Fruit fly (Drosophila melanogaster) whole organism, embryonic: Measurements from ENCODE around the gene Pif1B.

ENCODE experiments used
- Blimp-1 ChIP-seq: fragments of 200-800 bp; sonication (Bioruptor generic); optimal IDR thresholded peaks from 3 replicates; lab custom pipeline; 2018; ENCODE audit warnings: missing biosample characterization, missing genetic modification characterization, mild to moderate bottlenecking, moderate library complexity, missing genetic modification reagents
- C15 ChIP-seq: fragments of 200-800 bp; sonication (Bioruptor generic); IDR thresholded peaks from 3 replicates; pipeline ENCODE4 v1.3.6; 2022; ENCODE audit warnings: missing biosample characterization, missing genetic modification characterization
- CG12659 ChIP-seq: fragments of 200-800 bp; sonication (Bioruptor generic); optimal IDR thresholded peaks from 3 replicates; lab custom pipeline; 2017; ENCODE audit warnings: mild to moderate bottlenecking, missing biosample characterization, missing genetic modification reagents, missing genetic modification characterization
- CG12942 ChIP-seq: fragments of 200-800 bp; sonication (Bioruptor generic); optimal IDR thresholded peaks from 3 replicates; lab custom pipeline; 2016; ENCODE audit warnings: missing biosample characterization, missing genetic modification characterization
- CG15601 ChIP-seq: fragments of 200-800 bp; sonication (Bioruptor generic); optimal IDR thresholded peaks from 3 replicates; lab custom pipeline; 2019; ENCODE audit warnings: missing biosample characterization, mild to moderate bottlenecking, missing genetic modification characterization, moderate library complexity
- CG1602 ChIP-seq: fragments of 200-800 bp; sonication (Bioruptor generic); optimal IDR thresholded peaks from 3 replicates; lab custom pipeline; 2016; ENCODE audit warnings: missing biosample characterization, missing genetic modification characterization
- CG17328 ChIP-seq: fragments of 200-800 bp; sonication (Bioruptor generic); IDR thresholded peaks from 2 replicates; pipeline ENCODE4 v1.3.6; 2022; ENCODE audit warnings: missing biosample characterization, missing genetic modification characterization
- CG17359 ChIP-seq: fragments of 200-800 bp; sonication (Bioruptor generic); optimal IDR thresholded peaks from 3 replicates; lab custom pipeline; 2018; ENCODE audit warnings: missing biosample characterization, mild to moderate bottlenecking, missing genetic modification characterization, moderate library complexity
- CG17361 ChIP-seq: fragments of 200-800 bp; sonication (Bioruptor generic); IDR thresholded peaks from 3 replicates; pipeline ENCODE4 v1.3.6; 2022; ENCODE audit warnings: missing biosample characterization, missing genetic modification characterization
- CG2875 ChIP-seq: fragments of 200-800 bp; sonication (Bioruptor generic); optimal IDR thresholded peaks from 2 replicates; lab custom pipeline; 2017; ENCODE audit warnings: missing biosample characterization, mild to moderate bottlenecking, missing genetic modification characterization, missing genetic modification reagents
- CG3838 ChIP-seq: fragments of 200-800 bp; sonication (Bioruptor generic); optimal IDR thresholded peaks from 3 replicates; lab custom pipeline; 2016; ENCODE audit warnings: missing biosample characterization, missing genetic modification characterization
- CG6175 ChIP-seq: fragments of 200-800 bp; sonication (Bioruptor generic); IDR thresholded peaks from 3 replicates; pipeline ENCODE4 v1.3.6; 2022; ENCODE audit warnings: missing biosample characterization, missing genetic modification characterization
- CG6254 ChIP-seq: fragments of 200-800 bp; sonication (Bioruptor generic); optimal IDR thresholded peaks from 3 replicates; lab custom pipeline; 2017; ENCODE audit warnings: mild to moderate bottlenecking, missing biosample characterization, missing genetic modification reagents, missing genetic modification characterization
- CG6272 ChIP-seq: fragments of 200-800 bp; sonication (Bioruptor generic); IDR thresholded peaks from 2 replicates; pipeline ENCODE4 v1.3.6; 2022; ENCODE audit warnings: missing biosample characterization, missing genetic modification characterization
- CG7745 ChIP-seq: fragments of 200-800 bp; sonication (Bioruptor generic); optimal IDR thresholded peaks from 2 replicates; lab custom pipeline; 2018; ENCODE audit warnings: missing biosample characterization, mild to moderate bottlenecking, missing genetic modification characterization, moderate library complexity
- CG8281 ChIP-seq: fragments of 200-800 bp; sonication (Bioruptor generic); optimal IDR thresholded peaks from 2 replicates; lab custom pipeline; 2018; ENCODE audit warnings: missing biosample characterization, mild to moderate bottlenecking, missing genetic modification characterization, moderate library complexity
- CG9215 ChIP-seq: fragments of 200-800 bp; sonication (Bioruptor generic); IDR thresholded peaks from 2 replicates; pipeline ENCODE4 v1.3.6; 2022; ENCODE audit warnings: missing biosample characterization, missing genetic modification characterization
- CG9876 ChIP-seq: fragments of 200-800 bp; sonication (Bioruptor generic); optimal IDR thresholded peaks from 2 replicates; lab custom pipeline; 2016; ENCODE audit warnings: missing biosample characterization, missing genetic modification characterization
- Camta ChIP-seq: fragments of 200-800 bp; sonication (Bioruptor generic); optimal IDR thresholded peaks from 2 replicates; lab custom pipeline; 2016; ENCODE audit warnings: missing biosample characterization, missing genetic modification characterization
- D ChIP-seq, 2 experiments: fragments of 200-800 bp in 1 of 2; fragments of >200 bp in 1 of 2; sonication (Bioruptor generic) in 1 of 2; optimal IDR thresholded peaks; 2 replicates in 1 of 2; 3 replicates in 1 of 2; lab custom pipeline; 2017; ENCODE audit warnings: mild to moderate bottlenecking in 1 of 2, missing biosample characterization in 1 of 2, missing genetic modification characterization in 1 of 2, missing genetic modification reagents in 1 of 2
- D19B ChIP-seq: fragments of 200-800 bp; sonication (Bioruptor generic); optimal IDR thresholded peaks from 2 replicates; lab custom pipeline; 2017; ENCODE audit warnings: missing biosample characterization, mild to moderate bottlenecking, missing genetic modification characterization
- Deaf1 ChIP-seq: fragments of 200-800 bp; optimal IDR thresholded peaks from 3 replicates; lab custom pipeline; 2019; ENCODE audit warnings: missing biosample characterization, mild to moderate bottlenecking, missing genetic modification characterization, moderate library complexity
- E2f2 ChIP-seq: fragments of 200-800 bp; sonication (Bioruptor generic); IDR thresholded peaks from 2 replicates; pipeline ENCODE4 v1.3.6; 2022; ENCODE audit warnings: missing biosample characterization, missing genetic modification characterization
- Hmr ChIP-seq: fragments of 200-800 bp; sonication (Bioruptor generic); optimal IDR thresholded peaks from 3 replicates; lab custom pipeline; 2017; ENCODE audit warnings: mild to moderate bottlenecking, missing biosample characterization, missing genetic modification reagents, missing genetic modification characterization
- Jarid2 ChIP-seq: fragments of 200-800 bp; sonication (Bioruptor generic); optimal IDR thresholded peaks from 3 replicates; lab custom pipeline; 2017; ENCODE audit warnings: mild to moderate bottlenecking, missing biosample characterization, missing genetic modification reagents, missing genetic modification characterization
- Myb ChIP-seq: fragments of 200-800 bp; sonication (Bioruptor generic); optimal IDR thresholded peaks from 2 replicates; lab custom pipeline; 2016; ENCODE audit warnings: missing biosample characterization, missing genetic modification characterization
- Nf-YB ChIP-seq: fragments of 200-800 bp; sonication (Bioruptor generic); optimal IDR thresholded peaks from 3 replicates; lab custom pipeline; 2019; ENCODE audit warnings: missing biosample characterization, mild to moderate bottlenecking, missing genetic modification characterization, moderate library complexity
- PHDP ChIP-seq: fragments of 200-800 bp; sonication (Bioruptor generic); optimal IDR thresholded peaks from 3 replicates; lab custom pipeline; 2018; ENCODE audit warnings: missing biosample characterization, mild to moderate bottlenecking, missing genetic modification characterization, moderate library complexity
- Pdp1 ChIP-seq, 2 experiments: fragments of 200-800 bp; sonication (Bioruptor generic); optimal IDR thresholded peaks; 3 replicates each; lab custom pipeline; 2016; ENCODE audit warnings: missing biosample characterization in 2 of 2, missing genetic modification characterization in 2 of 2, mild to moderate bottlenecking in 1 of 2, moderate library complexity in 1 of 2
- Taf1 ChIP-seq: fragments of 200-800 bp; sonication (Bioruptor generic); IDR thresholded peaks from 2 replicates; pipeline ENCODE4 v1.3.6; 2022; ENCODE audit warnings: missing biosample characterization, missing genetic modification characterization
- ac ChIP-seq: fragments of 200-800 bp; sonication (Bioruptor generic); optimal IDR thresholded peaks from 3 replicates; lab custom pipeline; 2017; ENCODE audit warnings: missing biosample characterization, mild to moderate bottlenecking, missing genetic modification characterization
- bsh ChIP-seq, 2 experiments: fragments of 200-800 bp; sonication (Bioruptor generic); optimal IDR thresholded peaks; 2 replicates each; lab custom pipeline; 2017 to 2018; ENCODE audit warnings: mild to moderate bottlenecking in 2 of 2, missing biosample characterization in 2 of 2, missing genetic modification characterization in 2 of 2, moderate library complexity in 1 of 2
- cato ChIP-seq: fragments of 200-800 bp; sonication (Bioruptor generic); optimal IDR thresholded peaks from 2 replicates; lab custom pipeline; 2016; ENCODE audit warnings: missing biosample characterization, missing genetic modification characterization, borderline replicate concordance
- crc ChIP-seq: fragments of 200-800 bp; sonication (Bioruptor generic); optimal IDR thresholded peaks from 2 replicates; lab custom pipeline; 2016; ENCODE audit warnings: missing biosample characterization, missing genetic modification characterization
- esg ChIP-seq: fragments of 200-800 bp; sonication (Bioruptor generic); conservative IDR thresholded peaks from 2 replicates; pipeline ENCODE4 v1.3.6; 2022; ENCODE audit warnings: missing biosample characterization, missing genetic modification characterization
- eve ChIP-seq, 2 experiments: fragments of >200 bp; optimal IDR thresholded peaks; 2 replicates each; lab custom pipeline; 2017; ENCODE audit warnings: missing biosample characterization in 2 of 2, missing genetic modification characterization in 2 of 2
- ken ChIP-seq: fragments of 200-800 bp; sonication (Bioruptor generic); IDR thresholded peaks from 3 replicates; pipeline ENCODE4 v1.3.6; 2022; ENCODE audit warnings: missing biosample characterization, missing genetic modification characterization
- lilli ChIP-seq: fragments of 200-800 bp; sonication (Bioruptor generic); optimal IDR thresholded peaks from 3 replicates; lab custom pipeline; 2016; ENCODE audit warnings: missing biosample characterization, missing genetic modification characterization
- phol ChIP-seq: fragments of 200-800 bp; sonication (Bioruptor generic); optimal IDR thresholded peaks from 3 replicates; lab custom pipeline; 2018; ENCODE audit warnings: missing biosample characterization, mild to moderate bottlenecking, missing genetic modification characterization, moderate library complexity
- prd ChIP-seq, 3 experiments: fragments of >200 bp in 2 of 3; fragments of 200-800 bp in 1 of 3; sonication (Bioruptor generic) in 1 of 3; optimal IDR thresholded peaks in 2 of 3; IDR thresholded peaks in 1 of 3; 2 replicates in 2 of 3; 3 replicates in 1 of 3; pipeline versions ENCODE4 v1.3.6 to Lab custom; 2017 to 2022; ENCODE audit warnings: missing biosample characterization in 1 of 3, missing genetic modification characterization in 1 of 3
- slp2 ChIP-seq: fragments of 200-800 bp; sonication (Bioruptor generic); optimal IDR thresholded peaks from 2 replicates; lab custom pipeline; 2016; ENCODE audit warnings: missing biosample characterization, missing genetic modification characterization
- sna ChIP-seq: fragments of 200-800 bp; sonication (Bioruptor generic); IDR thresholded peaks from 2 replicates; pipeline ENCODE4 v1.3.6; 2022; ENCODE audit warnings: missing biosample characterization, missing genetic modification characterization; ENCODE audit not compliant: partially characterized antibody
- sqz ChIP-seq: fragments of 200-800 bp; sonication (Bioruptor generic); optimal IDR thresholded peaks from 3 replicates; lab custom pipeline; 2018; ENCODE audit warnings: missing biosample characterization, mild to moderate bottlenecking, missing genetic modification characterization
- stwl ChIP-seq: fragments of 200-800 bp; sonication (Bioruptor generic); optimal IDR thresholded peaks from 3 replicates; lab custom pipeline; 2018; ENCODE audit warnings: missing biosample characterization, mild to moderate bottlenecking, missing genetic modification characterization, moderate library complexity
- tgo ChIP-seq: fragments of 200-800 bp; sonication (Bioruptor generic); IDR thresholded peaks from 3 replicates; pipeline ENCODE4 v1.3.6; 2022; ENCODE audit warnings: missing biosample characterization, missing genetic modification characterization
- trh ChIP-seq: fragments of 200-800 bp; sonication (Bioruptor generic); optimal IDR thresholded peaks from 2 replicates; lab custom pipeline; 2016; ENCODE audit warnings: missing biosample characterization, missing genetic modification characterization
- unpg ChIP-seq: fragments of 200-800 bp; sonication (Bioruptor generic); optimal IDR thresholded peaks from 3 replicates; lab custom pipeline; 2018; ENCODE audit warnings: missing biosample characterization, mild to moderate bottlenecking, missing genetic modification characterization, moderate library complexity
- vvl ChIP-seq: fragments of 200-800 bp; sonication (Bioruptor generic); IDR thresholded peaks from 2 replicates; pipeline ENCODE4 v1.3.6; 2022; ENCODE audit warnings: missing biosample characterization, missing genetic modification characterization
- zfh1 ChIP-seq: fragments of 200-800 bp; sonication (Bioruptor generic); IDR thresholded peaks from 3 replicates; pipeline ENCODE4 v1.3.6; 2022; ENCODE audit warnings: missing biosample characterization, missing genetic modification characterization

The Pif1B gene

dm6 chr3R:8808518-8808921, 7.5 kb upstream of the Pif1B start (continued):
- TF ChIP-seq ac (GFP tag; lab: Kevin White, UChicago): peak; percentile 92
- peak; percentile 32 for TF ChIP-seq CG12659 (GFP tag; lab: Kevin White, UChicago)
- TF ChIP-seq C15 (GFP tag; lab: Robert Waterston, UW): no peak
- TF ChIP-seq CG2875 (GFP tag; lab: Kevin White, UChicago): peak; percentile 64
- TF ChIP-seq Myb: peak; percentile 2
- peak; percentile 60 for TF ChIP-seq sqz
- peak; percentile 11 for TF ChIP-seq Deaf1
- TF ChIP-seq Blimp-1 (GFP tag; lab: Kevin White, UChicago): peak; percentile 70
- peak; percentile 36 to 57 for TF ChIP-seq Pdp1 (GFP tag; optimal IDR thresholded peaks at IDR 0.05; lab: Kevin White, UChicago)
- peak; percentile 68 for TF ChIP-seq CG8281
- TF ChIP-seq CG17328 (GFP tag; lab: Robert Waterston, UW): peak; percentile 61
- no peak for TF ChIP-seq E2f2 (GFP tag; lab: Robert Waterston, UW)
- peak; percentile 35; the same call in 2 of the 3 replicates for TF ChIP-seq tgo (GFP tag; lab: Robert Waterston, UW)
- peak; percentile 81 for TF ChIP-seq zfh1 (GFP tag; lab: Robert Waterston, UW)
- peak; percentile 27; the same call in 1 of the 2 replicates for TF ChIP-seq CG6272
- TF ChIP-seq CG12942 (GFP tag; lab: Kevin White, UChicago): peak; percentile 52
- peak; percentile 18 for TF ChIP-seq crc (GFP tag; lab: Kevin White, UChicago)
- TF ChIP-seq esg: peak; percentile 48; the same call in 1 of the 2 replicates
- TF ChIP-seq CG6175 (GFP tag; lab: Robert Waterston, UW): no peak
- TF ChIP-seq Camta (GFP tag; lab: Kevin White, UChicago): peak; percentile 60
- TF ChIP-seq vvl (GFP tag; lab: Robert Waterston, UW): peak; percentile 72
- TF ChIP-seq PHDP (tag; lab: Kevin White, UChicago): peak; percentile 51
- TF ChIP-seq lilli (GFP tag; lab: Kevin White, UChicago): peak; percentile 55
- no peak for TF ChIP-seq sna (GFP tag; lab: Robert Waterston, UW)
- peak; percentile 49 for TF ChIP-seq cato (GFP tag; lab: Kevin White, UChicago)
- TF ChIP-seq CG9215 (GFP tag; lab: Robert Waterston, UW): no peak
- peak; percentile 21 for TF ChIP-seq Hmr (GFP tag; lab: Kevin White, UChicago)
- TF ChIP-seq eve (GFP tag; optimal IDR thresholded peaks at IDR 0.05; lab: Kevin White, UChicago): peak in 1 of 2 experiments; percentile 71
- TF ChIP-seq CG1602: peak; percentile 87
- TF ChIP-seq Jarid2 (GFP tag; lab: Kevin White, UChicago): no peak
- TF ChIP-seq Nf-YB (GFP tag; lab: Kevin White, UChicago): peak; percentile 72
- TF ChIP-seq CG3838: peak; percentile 27
- peak; percentile 90 for TF ChIP-seq CG17361
- peak in 1 of 2 experiments; percentile 80 for TF ChIP-seq bsh (GFP tag; optimal IDR thresholded peaks at IDR 0.05; lab: Kevin White, UChicago)
- TF ChIP-seq CG9876: peak; percentile 2
- no peak for TF ChIP-seq Taf1 (GFP tag; lab: Robert Waterston, UW)
- peak; percentile 89 for TF ChIP-seq phol (tag; lab: Kevin White, UChicago)
- no peak for TF ChIP-seq prd (optimal IDR thresholded peaks at IDR 0.05; lab: Kevin White, UChicago)
- TF ChIP-seq prd (GFP tag; IDR thresholded peaks at IDR 0.05; lab: Robert Waterston, UW): peak; percentile 87
- peak; percentile 74 for TF ChIP-seq unpg (GFP tag; lab: Kevin White, UChicago)
- TF ChIP-seq stwl (tag; lab: Kevin White, UChicago): peak; percentile 61
- peak; percentile 77 for TF ChIP-seq CG6254 (GFP tag; lab: Kevin White, UChicago)
- TF ChIP-seq trh (GFP tag; lab: Kevin White, UChicago): peak; percentile 20
- TF ChIP-seq ken (GFP tag; lab: Robert Waterston, UW): no peak
- TF ChIP-seq slp2 (GFP tag; lab: Kevin White, UChicago): peak; percentile 61
- TF ChIP-seq D19B (GFP tag; lab: Kevin White, UChicago): no peak
- TF ChIP-seq CG17359 (tag; lab: Kevin White, UChicago): peak; percentile 66
- TF ChIP-seq D (optimal IDR thresholded peaks at IDR 0.05; lab: Kevin White, UChicago): no peak
- peak; percentile 86 for TF ChIP-seq D (GFP tag; optimal IDR thresholded peaks at IDR 0.05; lab: Kevin White, UChicago)
- peak; percentile 73 for TF ChIP-seq CG15601 (tag; lab: Kevin White, UChicago)
- peak; percentile 66 for TF ChIP-seq CG7745 (tag; lab: Kevin White, UChicago)
